Worm (Caenorhabditis elegans): ENCODE data around the gene ZK856.14.

ZK856.14 gene

ce11 chrV:10222007-10222406, 5.2 kb downstream of the ZK856.14 start, which contains the start of gene C12D8.20:
Gene C12D8.20 (plus strand): TSS chrV:10222307.
- TF ChIP-seq flt-1 (GFP tag; IDR thresholded peaks at IDR 0.05) (no peak), hmg-4 (GFP tag; optimal IDR thresholded peaks at IDR 0.05) (no peak)

DNA sequence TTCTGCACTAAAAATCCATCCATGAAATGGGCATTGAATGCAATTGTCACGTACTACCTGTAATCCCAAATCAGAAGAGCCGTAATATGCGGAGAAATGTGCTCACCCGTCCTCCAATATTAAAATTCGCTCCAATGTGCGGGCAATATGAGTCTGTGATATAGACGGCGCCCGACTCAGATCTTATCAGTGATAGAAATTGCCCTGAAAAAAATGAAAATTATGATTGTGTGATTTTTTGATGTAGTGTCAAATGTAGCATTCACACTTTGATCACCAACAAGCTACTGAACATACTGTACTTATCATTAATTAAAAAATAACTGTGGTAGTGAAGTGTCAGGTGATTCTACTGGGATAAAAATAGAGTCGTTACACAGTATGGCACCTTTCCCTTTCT, 7.8 kb downstream of the ZK856.14 start:
- TF ChIP-seq F13C5.2 (tag; optimal IDR thresholded peaks at IDR 0.05), result no peak
- no peak for TF ChIP-seq hmg-4 (GFP tag; optimal IDR thresholded peaks at IDR 0.05)
- TF ChIP-seq tbx-11 (GFP tag; IDR thresholded peaks at IDR 0.05), result no peak
- no peak for TF ChIP-seq B0310.2 (tag; optimal IDR thresholded peaks at IDR 0.05)
- TF ChIP-seq ceh-36 (tag; optimal IDR thresholded peaks at IDR 0.05), result no peak
- TF ChIP-seq aly-1 (tag; optimal IDR thresholded peaks at IDR 0.05), result no peak
- TF ChIP-seq ama-1 (optimal IDR thresholded peaks at IDR 0.05), result no peak
- no peak for TF ChIP-seq ets-7 (tag; optimal IDR thresholded peaks at IDR 0.05)
- no peak for TF ChIP-seq hnd-1 (tag; optimal IDR thresholded peaks at IDR 0.05)
- TF ChIP-seq scrt-1 (GFP tag; IDR thresholded peaks at IDR 0.05), result no peak
- TF ChIP-seq tra-4 (tag; optimal IDR thresholded peaks at IDR 0.05), result no peak
- no peak for TF ChIP-seq tbx-37 (GFP tag; conservative IDR thresholded peaks at IDR 0.05)
- no peak for TF ChIP-seq pes-1 (GFP tag; IDR thresholded peaks at IDR 0.05)
- no peak for TF ChIP-seq ceh-13 (GFP tag; optimal IDR thresholded peaks at IDR 0.05)
- no peak for TF ChIP-seq hmbx-1 (tag; optimal IDR thresholded peaks at IDR 0.05)
- TF ChIP-seq flt-1 (GFP tag; IDR thresholded peaks at IDR 0.05), result no peak
- TF ChIP-seq sea-1 (GFP tag; conservative IDR thresholded peaks at IDR 0.05), result no peak

DNA sequence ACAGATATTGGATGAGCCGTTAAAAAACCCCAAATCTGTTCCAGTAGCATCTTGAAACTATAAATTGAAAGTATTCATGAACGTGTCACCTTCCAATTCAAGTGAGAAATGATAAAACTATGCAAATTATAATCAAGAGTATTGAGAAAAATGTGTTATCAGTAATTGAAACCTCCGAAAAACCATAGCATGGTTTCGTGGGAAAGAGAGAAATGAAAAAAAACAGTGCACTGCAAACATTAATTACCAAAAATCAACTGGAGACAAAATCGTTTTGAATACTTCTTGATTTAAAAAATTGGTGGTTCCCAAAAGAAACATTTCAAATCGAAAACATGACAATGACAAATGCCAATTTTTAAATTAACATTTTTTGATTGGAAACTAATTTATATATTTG, 8.8 kb downstream of the ZK856.14 start, which contains the start of gene daf-36:
Gene daf-36, minus strand, starts transcription at position 101 of the 400 bp plus-strand sequence.
- TF ChIP-seq sea-1 (GFP tag; conservative IDR thresholded peaks at IDR 0.05) (no peak), F13C5.2 (tag; optimal IDR thresholded peaks at IDR 0.05) (no peak), hmbx-1 (tag; optimal IDR thresholded peaks at IDR 0.05) (no peak), ceh-13 (GFP tag; optimal IDR thresholded peaks at IDR 0.05) (no peak), ama-1 (optimal IDR thresholded peaks at IDR 0.05) (no peak), B0310.2 (tag; optimal IDR thresholded peaks at IDR 0.05) (no peak), scrt-1 (GFP tag; IDR thresholded peaks at IDR 0.05) (no peak), ets-7 (tag; optimal IDR thresholded peaks at IDR 0.05) (no peak), pes-1 (GFP tag; IDR thresholded peaks at IDR 0.05) (no peak)

ce11 chrV:10227333-10227732, 10.5 kb downstream of the ZK856.14 start, which contains the start of gene ttr-19:
Gene ttr-19 (minus strand): TSS chrV:10227433.
- TF ChIP-seq ceh-36 (tag; optimal IDR thresholded peaks at IDR 0.05) (no peak), tbx-37 (GFP tag; conservative IDR thresholded peaks at IDR 0.05) (no peak), tbx-11 (GFP tag; IDR thresholded peaks at IDR 0.05) (no peak), F13C5.2 (tag; optimal IDR thresholded peaks at IDR 0.05) (no peak), B0310.2 (tag; optimal IDR thresholded peaks at IDR 0.05) (no peak)

ce11 chrV:10228360-10228759, 11.5 kb downstream of the ZK856.14 start, which contains the start of gene fipr-4:
Gene fipr-4 (minus strand): TSS chrV:10228460.
- no peak for TF ChIP-seq ama-1 (optimal IDR thresholded peaks at IDR 0.05)
- no peak for TF ChIP-seq scrt-1 (GFP tag; IDR thresholded peaks at IDR 0.05)
- TF ChIP-seq hnd-1 (tag; optimal IDR thresholded peaks at IDR 0.05), result no peak
- TF ChIP-seq ceh-36 (tag; optimal IDR thresholded peaks at IDR 0.05), result no peak
- no peak for TF ChIP-seq tbx-37 (GFP tag; conservative IDR thresholded peaks at IDR 0.05)
- no peak for TF ChIP-seq hmbx-1 (tag; optimal IDR thresholded peaks at IDR 0.05)
- TF ChIP-seq pes-1 (GFP tag; IDR thresholded peaks at IDR 0.05), result no peak

DNA sequence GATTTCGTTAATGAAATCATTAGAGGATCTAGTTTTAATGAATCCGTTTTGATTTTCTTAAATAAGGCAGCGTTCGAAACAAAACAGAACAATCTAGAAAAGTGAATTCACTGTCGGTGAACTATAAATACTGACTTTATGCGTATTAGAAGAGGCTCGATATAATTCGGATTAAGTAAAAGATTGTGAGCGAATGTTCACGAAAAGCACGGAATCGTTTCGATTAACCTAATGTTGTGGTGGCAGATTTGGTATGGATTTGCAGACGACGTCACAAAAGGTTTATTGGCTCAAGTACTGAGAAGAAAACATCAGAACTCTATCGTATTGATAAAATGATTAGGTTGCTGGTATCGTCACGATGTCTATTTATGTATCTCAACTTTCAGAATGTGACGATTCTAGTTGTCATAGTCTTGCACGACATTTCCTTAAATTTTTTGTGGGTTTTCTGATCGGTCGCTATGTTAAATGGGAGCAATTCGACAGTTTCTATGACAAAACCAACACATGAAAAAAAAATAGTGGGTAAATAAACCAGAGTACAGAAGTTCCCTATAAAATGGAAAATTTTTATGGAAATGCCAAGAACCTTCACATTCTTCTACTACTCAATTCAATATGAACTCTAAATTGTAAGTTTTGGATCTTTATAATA, 12.5 kb downstream of the ZK856.14 start, which contains the start of the genes pyt-1 and fipr-7:
Gene pyt-1, minus strand, starts transcription at position 101 of the 658 bp plus-strand sequence.
Gene fipr-7, plus strand, starts transcription at position 608 of the 658 bp plus-strand sequence.
- TF ChIP-seq F13C5.2 (tag; optimal IDR thresholded peaks at IDR 0.05) (no peak), hmg-4 (GFP tag; optimal IDR thresholded peaks at IDR 0.05) (no peak), ceh-13 (GFP tag; optimal IDR thresholded peaks at IDR 0.05) (no peak), hmbx-1 (tag; optimal IDR thresholded peaks at IDR 0.05) (no peak), hnd-1 (tag; optimal IDR thresholded peaks at IDR 0.05) (no peak), tbx-11 (GFP tag; IDR thresholded peaks at IDR 0.05) (no peak), ceh-36 (tag; optimal IDR thresholded peaks at IDR 0.05) (no peak), aly-1 (tag; optimal IDR thresholded peaks at IDR 0.05) (no peak), sea-1 (GFP tag; conservative IDR thresholded peaks at IDR 0.05) (no peak), pes-1 (GFP tag; IDR thresholded peaks at IDR 0.05) (no peak), tbx-37 (GFP tag; conservative IDR thresholded peaks at IDR 0.05) (no peak), B0310.2 (tag; optimal IDR thresholded peaks at IDR 0.05) (no peak), tra-4 (tag; optimal IDR thresholded peaks at IDR 0.05) (no peak), flt-1 (GFP tag; IDR thresholded peaks at IDR 0.05) (no peak), ets-7 (tag; optimal IDR thresholded peaks at IDR 0.05) (no peak), ama-1 (optimal IDR thresholded peaks at IDR 0.05) (no peak)

DNA sequence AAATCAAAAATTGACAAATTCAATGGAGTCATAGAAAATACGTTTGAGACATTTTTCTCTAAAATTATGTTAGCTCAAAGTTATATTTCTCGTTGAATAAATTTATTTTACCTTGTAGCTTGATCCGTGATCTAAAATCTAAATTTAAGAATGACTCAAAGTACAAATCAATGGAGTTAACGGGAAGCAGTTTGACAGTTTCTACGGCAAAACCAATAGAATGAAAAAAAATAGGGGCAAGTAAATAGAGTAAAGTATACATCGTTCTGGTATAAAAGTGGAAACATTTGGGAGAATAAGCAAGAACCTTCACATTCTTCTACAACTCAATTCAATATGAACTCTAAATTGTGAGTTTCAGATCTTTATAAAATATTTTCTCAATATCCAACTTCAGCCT, 14.1 kb downstream of the ZK856.14 start, which contains the start of gene fipr-6:
Gene fipr-6, plus strand, starts transcription at position 301 of the 400 bp plus-strand sequence.
- TF ChIP-seq tbx-37 (GFP tag; conservative IDR thresholded peaks at IDR 0.05) (no peak), hmg-4 (GFP tag; optimal IDR thresholded peaks at IDR 0.05) (no peak), F13C5.2 (tag; optimal IDR thresholded peaks at IDR 0.05) (no peak), ets-7 (tag; optimal IDR thresholded peaks at IDR 0.05) (no peak), B0310.2 (tag; optimal IDR thresholded peaks at IDR 0.05) (no peak), aly-1 (tag; optimal IDR thresholded peaks at IDR 0.05) (no peak), hnd-1 (tag; optimal IDR thresholded peaks at IDR 0.05) (no peak), ceh-36 (tag; optimal IDR thresholded peaks at IDR 0.05) (no peak), tbx-11 (GFP tag; IDR thresholded peaks at IDR 0.05) (no peak), flt-1 (GFP tag; IDR thresholded peaks at IDR 0.05) (no peak), ama-1 (optimal IDR thresholded peaks at IDR 0.05) (no peak), hmbx-1 (tag; optimal IDR thresholded peaks at IDR 0.05) (no peak), ceh-13 (GFP tag; optimal IDR thresholded peaks at IDR 0.05) (no peak), sea-1 (GFP tag; conservative IDR thresholded peaks at IDR 0.05) (no peak), tra-4 (tag; optimal IDR thresholded peaks at IDR 0.05) (no peak), scrt-1 (GFP tag; IDR thresholded peaks at IDR 0.05) (no peak), pes-1 (GFP tag; IDR thresholded peaks at IDR 0.05) (no peak)
